Fruit fly (Drosophila melanogaster): ENCODE data around the gene CG3091.

DNA sequence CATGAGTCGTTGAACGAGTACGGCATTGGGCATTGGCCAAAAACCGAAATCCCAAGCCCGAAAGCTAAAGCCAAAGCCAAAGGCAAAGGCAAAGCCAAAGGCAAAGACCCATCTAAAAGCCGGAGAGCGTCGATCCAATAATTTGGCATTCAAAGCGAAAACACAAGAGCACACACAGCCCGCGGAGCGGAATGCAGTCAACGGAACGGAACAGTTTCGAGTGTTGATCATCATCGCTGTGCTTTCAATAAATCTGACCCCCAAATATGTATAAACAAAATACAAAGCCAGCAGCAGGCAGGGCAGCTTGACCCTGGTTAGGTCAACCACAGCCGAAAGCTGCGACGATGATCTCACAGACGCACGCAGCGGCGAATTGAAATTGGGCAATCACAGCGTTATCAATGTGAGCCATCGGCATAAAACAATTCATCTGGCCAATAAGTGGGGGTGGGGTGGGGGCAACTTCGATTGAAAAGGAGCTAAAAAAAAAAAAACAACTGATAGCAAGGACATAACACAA is 24.8 kb upstream of the CG3091 start:
- TF ChIP-seq tj (GFP tag; optimal IDR thresholded peaks at IDR 0.05) (no peak), kay (GFP tag; ENCODE audit: borderline replicate concordance) (no peak), toe (GFP tag; optimal IDR thresholded peaks at IDR 0.05) (no peak), CG1620 (GFP tag; optimal IDR thresholded peaks at IDR 0.05) (no peak), pad (GFP tag; optimal IDR thresholded peaks at IDR 0.05) (no peak), CG33017 (tag; optimal IDR thresholded peaks at IDR 0.05) (no peak), cnc (optimal IDR thresholded peaks at IDR 0.05) (no peak)
